Fruit fly (Drosophila melanogaster) whole organism, adult: Measurements from ENCODE around the gene CG7453.

Experiments used
- CG1620 ChIP-seq: fragments of 200-800 bp; sonication (Bioruptor generic); optimal IDR thresholded peaks from 2 replicates; lab custom pipeline; 2016; ENCODE audit warnings: missing biosample characterization, missing genetic modification characterization
- CG33017 ChIP-seq: fragments of 200-800 bp; sonication (Bioruptor generic); optimal IDR thresholded peaks from 2 replicates; lab custom pipeline; 2018; ENCODE audit warnings: missing biosample characterization, mild to moderate bottlenecking, missing genetic modification characterization, moderate library complexity
- CG5204 ChIP-seq: fragments of 200-800 bp; sonication (Bioruptor generic); optimal IDR thresholded peaks from 2 replicates; lab custom pipeline; 2016; ENCODE audit warnings: missing biosample characterization, missing genetic modification characterization
- CG7045 ChIP-seq: fragments of 200-800 bp; sonication (Bioruptor generic); optimal IDR thresholded peaks from 2 replicates; lab custom pipeline; 2017; ENCODE audit warnings: missing biosample characterization, mild to moderate bottlenecking, missing genetic modification characterization
- CG7101 ChIP-seq: fragments of 200-800 bp; sonication (Bioruptor generic); optimal IDR thresholded peaks from 2 replicates; lab custom pipeline; 2018; ENCODE audit warnings: missing biosample characterization, mild to moderate bottlenecking, missing genetic modification characterization, moderate library complexity
- Clk ChIP-seq: fragments of 200-800 bp; sonication (Bioruptor generic); optimal IDR thresholded peaks from 2 replicates; lab custom pipeline; 2017; ENCODE audit warnings: missing biosample characterization, missing genetic modification characterization
- bab1 ChIP-seq: fragments of 200-800 bp; sonication (Bioruptor generic); optimal IDR thresholded peaks from 3 replicates; lab custom pipeline; 2019; ENCODE audit warnings: missing biosample characterization, mild to moderate bottlenecking, missing genetic modification characterization, moderate library complexity
- cic ChIP-seq: fragments of 200-800 bp; sonication (Bioruptor generic); optimal IDR thresholded peaks from 2 replicates; lab custom pipeline; 2017; ENCODE audit warnings: missing biosample characterization, mild to moderate bottlenecking, missing genetic modification characterization, moderate library complexity
- cnc ChIP-seq, 2 experiments: fragments of >200 bp; optimal IDR thresholded peaks; 2 replicates each; lab custom pipeline; 2017
- tj ChIP-seq: fragments of 200-800 bp; sonication (Bioruptor generic); optimal IDR thresholded peaks from 3 replicates; lab custom pipeline; 2017; ENCODE audit warnings: missing biosample characterization, mild to moderate bottlenecking, missing genetic modification characterization, moderate library complexity
- toe ChIP-seq: fragments of 200-800 bp; sonication (Bioruptor generic); optimal IDR thresholded peaks from 2 replicates; lab custom pipeline; 2016; ENCODE audit warnings: missing biosample characterization, missing genetic modification characterization

dm6 chrX:19163446-19163845 lies 16.5 kb upstream of the CG7453 start:
- TF ChIP-seq bab1 (GFP tag; lab: Kevin White, UChicago) (no peak), toe (GFP tag; lab: Kevin White, UChicago) (no peak), cic (no peak), CG7045 (GFP tag; lab: Kevin White, UChicago) (no peak), cnc (optimal IDR thresholded peaks at IDR 0.05; lab: Kevin White, UChicago) (no peak), tj (no peak), CG33017 (no peak), Clk (GFP tag; lab: Kevin White, UChicago) (no peak), CG7101 (tag; lab: Kevin White, UChicago) (no peak), CG5204 (GFP tag; lab: Kevin White, UChicago) (no peak), CG1620 (no peak)
